Worm (Caenorhabditis elegans) whole organism, L1 larva: ENCODE measurements around the gene sru-4.

Experiments used
- aly-2 ChIP-seq: fragments of 150-350 bp; optimal IDR thresholded peaks from 2 replicates; lab custom pipeline; 2014; ENCODE audit warnings: missing biosample characterization, missing genetic modification characterization
- ces-1 ChIP-seq: fragments of 150-350 bp; optimal IDR thresholded peaks from 2 replicates; lab custom pipeline; 2014; ENCODE audit warnings: missing biosample characterization, missing genetic modification reagents, missing genetic modification characterization
- dpl-1 ChIP-seq, 3 experiments: fragments of 150-350 bp in 2 of 3; sonication (generic microtip) in 1 of 3; optimal IDR thresholded peaks; 2 replicates each; lab custom pipeline; 2014 to 2017; ENCODE audit warnings: missing biosample characterization in 3 of 3, missing genetic modification characterization in 3 of 3, missing genetic modification reagents in 3 of 3
- hlh-4 ChIP-seq: sonication (generic microtip); optimal IDR thresholded peaks from 2 replicates; lab custom pipeline; 2016; ENCODE audit warnings: mild to moderate bottlenecking, missing genetic modification characterization, missing compliant biosample characterization
- lin-39 ChIP-seq: fragments of 150-350 bp; optimal IDR thresholded peaks from 2 replicates; lab custom pipeline; 2014; ENCODE audit warnings: missing biosample characterization, missing genetic modification reagents, missing genetic modification characterization
- mep-1 ChIP-seq: fragments of 150-350 bp; optimal IDR thresholded peaks from 2 replicates; lab custom pipeline; 2014; ENCODE audit warnings: missing biosample characterization, missing genetic modification characterization
- nhr-12 ChIP-seq: sonication (generic microtip); optimal IDR thresholded peaks from 2 replicates; lab custom pipeline; 2017; ENCODE audit warnings: missing biosample characterization, missing genetic modification characterization
- nhr-76 ChIP-seq: sonication (generic microtip); optimal IDR thresholded peaks from 2 replicates; lab custom pipeline; 2017; ENCODE audit warnings: missing biosample characterization, missing genetic modification characterization
- pag-3 ChIP-seq: sonication (generic microtip); optimal IDR thresholded peaks from 2 replicates; lab custom pipeline; 2017; ENCODE audit warnings: missing genetic modification characterization, mild to moderate bottlenecking, missing compliant biosample characterization, antibody characterized with exemption, borderline replicate concordance; ENCODE audit not compliant: insufficient read depth
- tbx-2 ChIP-seq: sonication (generic microtip); optimal IDR thresholded peaks from 2 replicates; lab custom pipeline; 2016; ENCODE audit warnings: missing genetic modification characterization, missing compliant biosample characterization
- unc-62 ChIP-seq: fragments of 150-350 bp; optimal IDR thresholded peaks from 2 replicates; lab custom pipeline; 2014; ENCODE audit warnings: missing biosample characterization, missing genetic modification reagents, missing genetic modification characterization

DNA sequence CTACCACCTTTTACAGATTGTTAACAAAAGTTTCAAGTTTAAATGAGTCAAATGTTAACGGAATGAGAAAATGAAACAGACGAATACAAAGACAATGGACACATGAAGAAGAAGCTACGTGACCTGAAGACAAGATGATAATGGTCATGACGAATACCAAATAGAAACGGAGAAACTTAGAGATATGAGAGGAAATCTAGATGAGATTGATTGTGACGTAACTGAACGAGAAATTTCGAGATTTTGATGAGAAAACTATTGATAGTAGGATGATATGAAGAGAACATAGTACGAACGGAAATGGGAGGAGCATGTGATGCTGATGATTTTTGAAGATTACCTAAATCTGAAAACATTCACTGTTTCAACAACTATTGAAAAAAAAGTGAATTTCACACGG is 36.9 kb downstream of the sru-4 start:
- TF ChIP-seq pag-3 (tag; lab: Kevin White, UChicago) (no peak), ces-1 (no peak), unc-62 (GFP tag; lab: Kevin White, UChicago) (no peak), nhr-12 (tag; lab: Kevin White, UChicago) (no peak), tbx-2 (tag; lab: Kevin White, UChicago) (peak; percentile 30), hlh-4 (no peak), nhr-76 (tag; lab: Kevin White, UChicago) (no peak), mep-1 (tag; lab: Kevin White, UChicago) (no peak), lin-39 (tag; lab: Kevin White, UChicago) (no peak), dpl-1 (GFP tag; optimal IDR thresholded peaks at IDR 0.05; lab: Kevin White, UChicago) (no peak), aly-2 (tag; lab: Kevin White, UChicago) (no peak)
